Worm (Caenorhabditis elegans): ENCODE measurements around the gene Y76B12C.3.

DNA sequence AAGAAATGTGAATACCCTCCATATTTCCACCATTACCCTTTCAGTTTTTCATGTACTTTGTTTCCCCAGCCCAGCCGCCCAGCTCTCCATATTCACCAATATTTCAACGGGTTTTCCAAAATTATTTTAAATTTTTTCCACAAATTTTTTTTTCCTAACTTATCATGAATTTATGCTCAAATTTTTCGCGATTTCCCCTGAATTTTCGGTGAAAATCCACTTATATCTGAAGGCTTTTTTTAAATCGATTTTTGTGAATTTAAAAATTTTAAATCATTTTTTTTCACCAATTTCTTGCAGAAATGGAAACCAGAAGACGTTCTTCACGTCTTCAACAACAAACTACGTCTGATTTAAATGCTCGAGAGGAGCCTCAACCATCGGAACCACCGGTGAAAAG lies 19.3 kb downstream of the Y76B12C.3 start, which contains the start of gene xpc-1:
- TF ChIP-seq flt-1 (GFP tag; IDR thresholded peaks at IDR 0.05) (no peak), ztf-29 (GFP tag; IDR thresholded peaks at IDR 0.05) (no peak), ref-1 (GFP tag; conservative IDR thresholded peaks at IDR 0.05) (no peak), med-1 (GFP tag; optimal IDR thresholded peaks at IDR 0.05; ENCODE audit: insufficient read depth) (no peak), klf-2 (GFP tag; conservative IDR thresholded peaks at IDR 0.05) (no peak), tab-1 (GFP tag; IDR thresholded peaks at IDR 0.05) (no peak)
